Worm (Caenorhabditis elegans) whole organism, L1 larva: Measurements from ENCODE around the gene C07C7.1.

Source experiments
- lin-15B ChIP-seq: fragments of 150-350 bp; sonication (generic microtip); optimal IDR thresholded peaks from 3 replicates; lab custom pipeline; 2014; ENCODE audit warnings: missing biosample characterization, missing genetic modification characterization
- lsy-2 ChIP-seq, 2 experiments: fragments of 150-350 bp; optimal IDR thresholded peaks; 2 replicates each; lab custom pipeline; 2014; ENCODE audit warnings: missing biosample characterization in 2 of 2, missing genetic modification characterization in 2 of 2
- nhr-11 ChIP-seq: fragments of 150-350 bp; optimal IDR thresholded peaks from 2 replicates; lab custom pipeline; 2014; ENCODE audit warnings: missing biosample characterization, missing genetic modification characterization
- nhr-237 ChIP-seq: fragments of 150-350 bp; optimal IDR thresholded peaks from 2 replicates; lab custom pipeline; 2014; ENCODE audit warnings: missing biosample characterization, missing genetic modification characterization
- nhr-77 ChIP-seq: fragments of 150-350 bp; optimal IDR thresholded peaks from 2 replicates; lab custom pipeline; 2014; ENCODE audit warnings: missing biosample characterization, missing genetic modification characterization
- pqm-1 ChIP-seq: sonication (generic microtip); optimal IDR thresholded peaks from 3 replicates; lab custom pipeline; 2017; ENCODE audit warnings: missing biosample characterization, missing genetic modification characterization
- tbx-2 ChIP-seq: sonication (generic microtip); optimal IDR thresholded peaks from 2 replicates; lab custom pipeline; 2016; ENCODE audit warnings: missing genetic modification characterization, missing compliant biosample characterization
- ztf-4 ChIP-seq: fragments of 150-350 bp; optimal IDR thresholded peaks from 2 replicates; lab custom pipeline; 2014; ENCODE audit warnings: missing biosample characterization, missing genetic modification characterization

ce11 chrIV:9154263-9154662 is 30.4 kb upstream of the C07C7.1 start, which contains the start of gene F23B2.10:
- TF ChIP-seq ztf-4 (tag; lab: Kevin White, UChicago) (no peak), nhr-237 (tag; lab: Kevin White, UChicago) (no peak), pqm-1 (no peak), nhr-11 (tag; lab: Kevin White, UChicago) (no peak), lsy-2 (tag; optimal IDR thresholded peaks at IDR 0.05; lab: Kevin White, UChicago) (no peak), tbx-2 (tag; lab: Kevin White, UChicago) (no peak), nhr-77 (tag; lab: Kevin White, UChicago) (no peak), lin-15B (tag; lab: Kevin White, UChicago) (no peak)
